Worm (Caenorhabditis elegans): ENCODE measurements around the gene ZC443.2.

The ZC443.2 gene

ce11 chrV:12800171-12800570 is 10.8 kb downstream of the ZC443.2 start, which contains the start of gene ugt-3:
TSS of gene ugt-3 (minus strand) at chrV:12800271.
- no peak for TF ChIP-seq lin-14 (GFP tag; optimal IDR thresholded peaks at IDR 0.05)
- TF ChIP-seq unc-98 (GFP tag; IDR thresholded peaks at IDR 0.05), result no peak
- TF ChIP-seq ceh-8 (GFP tag; optimal IDR thresholded peaks at IDR 0.05), result no peak
- no peak for TF ChIP-seq lin-15B (tag; optimal IDR thresholded peaks at IDR 0.05)

DNA sequence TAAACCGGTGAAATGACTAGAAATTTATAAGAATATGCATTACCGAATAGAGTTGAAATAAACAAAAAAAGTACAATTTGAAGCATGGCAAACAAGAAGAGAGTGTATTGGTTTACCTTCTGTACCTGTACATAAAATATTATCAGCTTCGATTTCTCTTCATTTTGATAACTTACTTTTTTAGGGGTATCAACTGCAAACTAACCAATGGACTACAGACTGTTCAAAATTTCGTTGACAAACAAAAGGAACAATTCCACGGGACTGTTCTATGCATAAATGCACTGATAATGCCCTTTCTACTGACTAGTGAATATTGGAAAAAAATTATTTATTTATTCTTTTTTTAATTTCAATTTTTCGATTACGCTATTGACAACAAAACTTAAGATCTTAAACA is 13.0 kb downstream of the ZC443.2 start, which contains the start of gene ugt-6:
Gene ugt-6 (minus strand): TSS at position 233 of the 400 bp plus-strand sequence.
- no peak for TF ChIP-seq grh-1 (GFP tag; IDR thresholded peaks at IDR 0.05)

DNA sequence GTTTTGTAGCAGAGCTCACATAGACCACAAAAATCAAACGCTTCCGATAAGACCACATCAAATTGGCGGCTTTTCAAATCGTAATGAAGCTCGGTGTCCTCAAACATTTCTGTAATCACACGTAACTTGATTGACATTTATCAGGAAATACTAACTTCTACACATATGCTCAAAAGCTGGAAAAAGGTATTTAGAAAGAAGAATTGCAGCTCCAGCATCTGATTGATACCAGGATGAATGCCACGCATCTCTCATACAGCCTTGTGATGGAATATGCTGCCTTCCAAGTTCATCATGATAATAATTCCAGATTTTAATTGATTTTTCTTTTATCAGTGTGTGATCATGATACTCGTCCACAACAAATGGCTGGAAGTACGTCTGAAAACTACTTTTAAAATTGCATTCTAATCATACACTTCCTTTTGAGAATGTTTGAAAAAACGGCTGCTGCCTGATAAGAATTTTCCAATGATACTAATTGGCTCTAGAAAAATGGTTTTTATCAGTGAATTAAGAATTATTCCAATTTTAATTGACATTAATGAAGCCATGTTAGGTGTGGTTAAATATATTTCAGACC is 14.0 kb downstream of the ZC443.2 start:
- no peak for TF ChIP-seq lin-39 (tag; optimal IDR thresholded peaks at IDR 0.05)
- no peak for TF ChIP-seq unc-98 (GFP tag; IDR thresholded peaks at IDR 0.05)
- TF ChIP-seq skn-1 (tag; optimal IDR thresholded peaks at IDR 0.05), result no peak
- TF ChIP-seq mab-9 (GFP tag; IDR thresholded peaks at IDR 0.05), result no peak
- TF ChIP-seq nhr-85 (tag), result no peak
- TF ChIP-seq elt-2 (tag; optimal IDR thresholded peaks at IDR 0.05), result peak; percentile 66
- no peak for TF ChIP-seq fkh-8 (tag; optimal IDR thresholded peaks at IDR 0.05)
- no peak for TF ChIP-seq vab-15 (tag; optimal IDR thresholded peaks at IDR 0.05)

DNA sequence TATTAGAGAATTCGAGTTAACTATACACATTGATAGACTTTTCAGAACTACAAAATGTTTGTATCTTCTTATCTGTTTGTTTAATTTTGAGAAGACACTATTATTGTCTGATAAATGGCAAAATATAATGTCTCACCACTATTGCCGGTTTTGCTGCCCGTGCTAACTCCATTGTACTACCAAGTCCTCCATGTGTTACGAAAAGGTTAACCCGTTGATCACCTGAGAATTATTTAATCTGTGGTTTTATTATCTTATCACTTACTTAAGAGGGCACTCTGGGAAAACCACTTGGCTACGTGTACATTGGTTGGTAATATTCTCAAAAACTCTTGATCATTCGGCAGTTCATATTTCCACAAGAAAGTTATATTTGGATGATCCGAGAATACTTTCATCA is 15.1 kb downstream of the ZC443.2 start:
- TF ChIP-seq ztf-4 (tag; optimal IDR thresholded peaks at IDR 0.05), result no peak
- no peak for TF ChIP-seq hlh-4 (tag; optimal IDR thresholded peaks at IDR 0.05)
- TF ChIP-seq lsy-2 (tag; optimal IDR thresholded peaks at IDR 0.05), result no peak
- no peak for TF ChIP-seq grh-1 (GFP tag; IDR thresholded peaks at IDR 0.05)
- TF ChIP-seq nhr-20 (tag; optimal IDR thresholded peaks at IDR 0.05), result peak; percentile 5
- peak in 1 of 6 experiments; percentile 4 for TF ChIP-seq elt-3 (tag; optimal IDR thresholded peaks at IDR 0.05)
- TF ChIP-seq elt-2 (tag; optimal IDR thresholded peaks at IDR 0.05), result peak; percentile 54
- no peak for TF ChIP-seq nhr-84 (tag; optimal IDR thresholded peaks at IDR 0.05)

DNA sequence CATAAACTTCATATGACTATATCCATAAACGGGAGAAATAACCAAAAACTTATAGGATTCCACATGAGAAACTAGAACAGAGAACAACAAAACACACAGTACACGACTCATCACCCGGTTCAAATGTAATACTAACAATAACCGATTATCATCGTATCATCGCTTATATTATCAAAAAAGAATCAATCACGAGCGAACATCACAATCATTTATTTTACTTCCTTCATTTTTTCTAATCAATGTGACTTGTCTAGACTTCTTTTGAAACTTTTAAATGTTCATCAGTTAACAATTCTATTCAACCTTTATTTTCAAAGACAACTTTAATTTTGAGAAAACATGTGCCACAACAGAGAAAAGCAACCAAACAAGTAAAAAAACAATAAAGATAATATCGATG is 15.8 kb downstream of the ZC443.2 start, which contains the start of gene ugt-4:
Gene ugt-4 (minus strand): TSS at position 141 of the 400 bp plus-strand sequence.
- no peak for TF ChIP-seq ceh-88 (GFP tag; IDR thresholded peaks at IDR 0.05)
- TF ChIP-seq swsn-7 (tag; optimal IDR thresholded peaks at IDR 0.05), result no peak
- TF ChIP-seq ces-1 (GFP tag; optimal IDR thresholded peaks at IDR 0.05), result no peak
- TF ChIP-seq nhr-19 (GFP tag; conservative IDR thresholded peaks at IDR 0.05), result no peak
- TF ChIP-seq tbx-2 (tag; optimal IDR thresholded peaks at IDR 0.05), result no peak
- TF ChIP-seq lin-35 (GFP tag; optimal IDR thresholded peaks at IDR 0.05), result peak in 1 of 2 experiments; percentile 36
- peak; percentile 10 for TF ChIP-seq nhr-71 (tag; optimal IDR thresholded peaks at IDR 0.05)
- TF ChIP-seq nhr-84 (tag; optimal IDR thresholded peaks at IDR 0.05), result no peak
- TF ChIP-seq blmp-1 (tag; optimal IDR thresholded peaks at IDR 0.05), result no peak
- no peak for TF ChIP-seq isw-1 (GFP tag; IDR thresholded peaks at IDR 0.05)
- TF ChIP-seq snpc-4 (tag; optimal IDR thresholded peaks at IDR 0.05), result no peak
- TF ChIP-seq irx-1 (tag; optimal IDR thresholded peaks at IDR 0.05), result no peak
- TF ChIP-seq snu-23 (GFP tag; optimal IDR thresholded peaks at IDR 0.05), result no peak
- no peak for TF ChIP-seq C04F5.9 (tag; optimal IDR thresholded peaks at IDR 0.05)
- TF ChIP-seq ceh-90 (tag; optimal IDR thresholded peaks at IDR 0.05), result no peak
- peak in 1 of 6 experiments; percentile 47 for TF ChIP-seq elt-3 (tag; optimal IDR thresholded peaks at IDR 0.05)
- TF ChIP-seq nhr-237 (tag; optimal IDR thresholded peaks at IDR 0.05), result no peak
- TF ChIP-seq elt-2 (tag; optimal IDR thresholded peaks at IDR 0.05), result peak; percentile 50
- TF ChIP-seq lir-3 (tag; optimal IDR thresholded peaks at IDR 0.05; ENCODE audit: poor library complexity), result no peak
- TF ChIP-seq Y116A8C.19 (tag; optimal IDR thresholded peaks at IDR 0.05; ENCODE audit: borderline replicate concordance), result no peak

Measured in whole organism, L1 larva.